Worm (Caenorhabditis elegans): Measurements from ENCODE around the gene ttbk-2.1.

DNA sequence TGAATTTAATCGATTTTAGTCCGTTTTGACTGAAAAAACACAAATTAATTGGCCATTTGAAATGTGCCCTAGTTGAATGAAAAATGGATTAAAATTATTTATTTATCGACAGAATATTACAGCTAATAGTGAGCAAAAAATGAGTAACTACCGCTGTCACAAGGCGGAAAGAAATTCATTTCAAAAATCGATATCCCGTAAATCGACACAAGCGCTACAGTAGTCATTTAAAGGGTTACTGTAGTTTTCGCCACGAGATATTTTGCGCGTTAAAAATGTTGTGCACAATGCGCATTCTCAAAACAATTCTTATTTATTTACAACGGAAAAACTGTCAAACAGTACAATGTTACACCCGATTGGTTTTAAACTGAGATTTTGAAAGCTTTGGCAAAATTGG is 47.9 kb upstream of the ttbk-2.1 start:
- TF ChIP-seq dpl-1 (GFP tag; optimal IDR thresholded peaks at IDR 0.05) (no peak), lin-13 (GFP tag; optimal IDR thresholded peaks at IDR 0.05) (no peak), snpc-1.2 (GFP tag; IDR thresholded peaks at IDR 0.05) (0 out of 2 replicates have a peak, but pooled peaks have one; percentile 43), ztf-7 (tag; optimal IDR thresholded peaks at IDR 0.05) (no peak)

All from whole organism, L4 larva.